Fruit fly (Drosophila melanogaster) whole organism, pupa: ENCODE measurements around the gene MED31.

ENCODE experiments used
- CG10348 ChIP-seq: fragments of 200-800 bp; sonication (Bioruptor generic); IDR thresholded peaks from 2 replicates; pipeline ENCODE4 v1.3.6; 2022; ENCODE audit warnings: missing biosample characterization, missing genetic modification characterization
- CG12605 ChIP-seq: fragments of 200-800 bp; sonication (Bioruptor generic); IDR thresholded peaks from 2 replicates; pipeline ENCODE4 v1.3.6; 2022; ENCODE audit warnings: missing biosample characterization, missing genetic modification characterization
- CG13204 ChIP-seq: fragments of 200-800 bp; sonication (Bioruptor generic); optimal IDR thresholded peaks from 2 replicates; lab custom pipeline; 2018; ENCODE audit warnings: missing biosample characterization, mild to moderate bottlenecking, missing genetic modification characterization, moderate library complexity
- CG14655 ChIP-seq: fragments of 200-800 bp; sonication (Bioruptor generic); optimal IDR thresholded peaks from 3 replicates; lab custom pipeline; 2017; ENCODE audit warnings: mild to moderate bottlenecking, missing biosample characterization, missing genetic modification reagents, missing genetic modification characterization
- CG15710 ChIP-seq: fragments of 200-800 bp; sonication (Bioruptor generic); optimal IDR thresholded peaks from 2 replicates; lab custom pipeline; 2018; ENCODE audit warnings: missing biosample characterization, mild to moderate bottlenecking, missing genetic modification characterization, moderate library complexity
- CG17806 ChIP-seq: fragments of 200-800 bp; sonication (Bioruptor generic); optimal IDR thresholded peaks from 2 replicates; lab custom pipeline; 2018; ENCODE audit warnings: missing biosample characterization, mild to moderate bottlenecking, missing genetic modification characterization, moderate library complexity
- CG32121 ChIP-seq: fragments of 200-800 bp; sonication (Bioruptor generic); IDR thresholded peaks from 2 replicates; pipeline ENCODE4 v1.3.6; 2022; ENCODE audit warnings: missing biosample characterization, missing genetic modification characterization
- CG34367 ChIP-seq: fragments of 200-800 bp; sonication (Bioruptor generic); optimal IDR thresholded peaks from 2 replicates; lab custom pipeline; 2018; ENCODE audit warnings: missing biosample characterization, mild to moderate bottlenecking, missing genetic modification characterization
- CG4496 ChIP-seq: fragments of 200-800 bp; sonication (Bioruptor generic); IDR thresholded peaks from 3 replicates; pipeline ENCODE4 v1.3.6; 2022; ENCODE audit warnings: missing biosample characterization, missing genetic modification characterization
- CG8159 ChIP-seq: fragments of 200-800 bp; sonication (Bioruptor generic); optimal IDR thresholded peaks from 3 replicates; lab custom pipeline; 2018; ENCODE audit warnings: missing biosample characterization, mild to moderate bottlenecking, missing genetic modification characterization, moderate library complexity
- CG8301 ChIP-seq: fragments of 200-800 bp; sonication (Bioruptor generic); optimal IDR thresholded peaks from 2 replicates; lab custom pipeline; 2018; ENCODE audit warnings: missing biosample characterization, mild to moderate bottlenecking, missing genetic modification characterization
- CG9948 ChIP-seq: fragments of 200-800 bp; sonication (Bioruptor generic); optimal IDR thresholded peaks from 2 replicates; lab custom pipeline; 2018; ENCODE audit warnings: missing biosample characterization, mild to moderate bottlenecking, missing genetic modification characterization, moderate library complexity
- D1 ChIP-seq: fragments of 200-800 bp; sonication (Bioruptor generic); optimal IDR thresholded peaks from 2 replicates; lab custom pipeline; 2018; ENCODE audit warnings: missing biosample characterization, mild to moderate bottlenecking, missing genetic modification characterization, moderate library complexity
- EcR ChIP-seq: fragments of 200-800 bp; sonication (Bioruptor generic); optimal IDR thresholded peaks from 3 replicates; lab custom pipeline; 2019; ENCODE audit warnings: missing biosample characterization, missing genetic modification characterization, mild to moderate bottlenecking, moderate library complexity, missing genetic modification reagents
- Ets98B ChIP-seq: fragments of 200-800 bp; sonication (Bioruptor generic); IDR thresholded peaks from 2 replicates; pipeline ENCODE4 v1.3.6; 2022; ENCODE audit warnings: missing biosample characterization, missing genetic modification characterization
- Pif1A ChIP-seq: fragments of 200-800 bp; sonication (Bioruptor generic); optimal IDR thresholded peaks from 3 replicates; lab custom pipeline; 2016; ENCODE audit warnings: missing biosample characterization, missing genetic modification characterization
- Pif1B ChIP-seq: fragments of 200-800 bp; sonication (Bioruptor generic); optimal IDR thresholded peaks from 3 replicates; lab custom pipeline; 2016; ENCODE audit warnings: missing biosample characterization, missing genetic modification characterization
- Snoo ChIP-seq: fragments of 200-800 bp; sonication (Bioruptor generic); optimal IDR thresholded peaks from 3 replicates; lab custom pipeline; 2017; ENCODE audit warnings: missing biosample characterization, mild to moderate bottlenecking, missing genetic modification characterization, inconsistent platforms
- fd96Ca ChIP-seq: fragments of 200-800 bp; sonication (Bioruptor generic); IDR thresholded peaks from 3 replicates; pipeline ENCODE4 v1.3.6; 2022; ENCODE audit warnings: missing biosample characterization, missing genetic modification characterization
- gl ChIP-seq: fragments of 200-800 bp; sonication (Bioruptor generic); optimal IDR thresholded peaks from 2 replicates; lab custom pipeline; 2018; ENCODE audit warnings: missing biosample characterization, mild to moderate bottlenecking, missing genetic modification characterization
- rn ChIP-seq: fragments of 200-800 bp; sonication (Bioruptor generic); IDR thresholded peaks from 2 replicates; pipeline ENCODE4 v1.3.6; 2022; ENCODE audit warnings: missing biosample characterization, missing genetic modification characterization

The MED31 gene

DNA sequence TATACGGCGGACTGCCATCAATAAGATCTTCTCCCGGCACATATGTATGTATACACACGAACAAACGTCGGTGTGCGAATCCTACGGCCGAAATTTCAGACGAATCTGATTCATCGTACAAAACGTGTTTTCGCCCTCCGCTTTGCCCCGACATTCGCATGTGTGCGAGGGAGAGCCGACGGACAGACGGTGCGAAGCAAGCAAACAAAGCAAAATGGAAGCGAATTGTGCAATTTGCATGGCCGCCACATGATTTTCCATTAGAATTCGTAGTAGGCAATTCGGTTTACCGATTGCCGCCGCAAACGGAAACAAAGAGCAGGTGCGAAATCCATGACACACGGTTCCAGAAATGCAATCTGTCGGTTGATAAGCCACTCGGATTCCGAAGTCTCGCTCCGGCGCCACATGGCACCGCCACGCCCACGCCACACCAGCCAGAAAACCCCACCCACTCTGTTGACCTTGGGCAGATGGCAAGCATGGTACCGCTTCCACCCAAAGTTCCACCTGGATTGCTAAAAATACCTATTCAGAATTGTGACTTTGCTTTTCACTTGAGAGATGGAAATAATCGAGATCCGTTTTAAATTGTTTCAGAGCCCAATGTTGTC lies 8.2 kb downstream of the MED31 start:
- TF ChIP-seq CG34367 (tag; lab: Kevin White, UChicago) (no peak), rn (GFP tag; lab: Robert Waterston, UW) (no peak), CG8159 (tag; lab: Kevin White, UChicago) (no peak), CG32121 (GFP tag; lab: Robert Waterston, UW) (no peak), CG4496 (GFP tag; lab: Robert Waterston, UW) (peak; percentile 41; the same call in 1 of the 3 replicates), D1 (tag; lab: Kevin White, UChicago) (no peak), CG10348 (GFP tag; lab: Robert Waterston, UW) (no peak)

DNA sequence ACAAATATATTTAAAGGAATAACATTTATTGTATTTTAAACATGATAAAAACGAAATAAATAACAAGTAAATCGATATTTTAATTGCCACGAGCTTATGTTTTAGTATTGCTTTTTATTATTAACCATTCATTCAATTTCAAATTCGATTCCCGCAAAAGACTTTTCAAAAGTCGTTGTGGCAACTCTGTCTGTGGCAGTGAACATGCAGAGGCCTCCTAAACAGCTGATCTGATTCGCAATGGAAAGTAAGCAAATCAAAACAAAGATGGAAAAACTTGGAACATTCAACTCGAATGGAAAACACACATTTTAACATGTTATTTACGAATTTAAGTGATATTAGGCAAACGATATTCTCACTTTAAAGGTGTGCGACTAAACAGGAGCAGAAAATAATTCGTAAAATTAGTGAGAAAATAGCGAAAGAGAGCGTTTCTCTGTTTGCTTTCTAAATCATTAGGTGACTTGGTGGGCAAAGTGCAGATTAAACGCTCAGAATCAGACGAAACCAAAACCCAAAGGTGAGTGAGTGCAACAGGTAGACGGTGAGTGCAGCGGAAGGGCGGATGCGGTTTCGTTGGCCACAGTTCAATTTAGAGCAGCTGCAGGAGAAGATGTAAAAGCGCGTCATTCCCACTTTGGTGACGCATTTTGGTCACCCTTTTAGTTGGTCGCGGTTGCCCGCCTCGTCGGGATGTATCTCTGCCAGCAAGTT lies 13.0 kb downstream of the MED31 start, which contains the start of gene spartin:
Gene spartin, plus strand, starts transcription at position 244 of the 717 bp plus-strand sequence.
- TF ChIP-seq CG8301 (tag; lab: Kevin White, UChicago): no peak
- TF ChIP-seq fd96Ca (GFP tag; lab: Robert Waterston, UW): no peak
- TF ChIP-seq EcR (GFP tag; lab: Kevin White, UChicago): peak; percentile 37
- no peak for TF ChIP-seq Ets98B (GFP tag; lab: Robert Waterston, UW)
- TF ChIP-seq D1 (tag; lab: Kevin White, UChicago): no peak
- TF ChIP-seq gl: no peak
- no peak for TF ChIP-seq CG4496 (GFP tag; lab: Robert Waterston, UW)
- TF ChIP-seq Snoo (tag; lab: Kevin White, UChicago): no peak
- no peak for TF ChIP-seq CG32121 (GFP tag; lab: Robert Waterston, UW)
- TF ChIP-seq Pif1B: peak; percentile 25
- TF ChIP-seq CG9948 (tag; lab: Kevin White, UChicago): no peak
- no peak for TF ChIP-seq CG17806 (tag; lab: Kevin White, UChicago)
- TF ChIP-seq CG14655 (GFP tag; lab: Kevin White, UChicago): no peak
- no peak for TF ChIP-seq CG13204 (GFP tag; lab: Kevin White, UChicago)
- no peak for TF ChIP-seq rn (GFP tag; lab: Robert Waterston, UW)
- no peak for TF ChIP-seq CG10348 (GFP tag; lab: Robert Waterston, UW)
- peak; percentile 1 for TF ChIP-seq CG15710 (tag; lab: Kevin White, UChicago)
- peak; percentile 23; the same call in 1 of the 2 replicates for TF ChIP-seq CG12605
- no peak for TF ChIP-seq Pif1A (GFP tag; lab: Kevin White, UChicago)
- no peak for TF ChIP-seq CG34367 (tag; lab: Kevin White, UChicago)
- TF ChIP-seq CG8159 (tag; lab: Kevin White, UChicago): no peak

DNA sequence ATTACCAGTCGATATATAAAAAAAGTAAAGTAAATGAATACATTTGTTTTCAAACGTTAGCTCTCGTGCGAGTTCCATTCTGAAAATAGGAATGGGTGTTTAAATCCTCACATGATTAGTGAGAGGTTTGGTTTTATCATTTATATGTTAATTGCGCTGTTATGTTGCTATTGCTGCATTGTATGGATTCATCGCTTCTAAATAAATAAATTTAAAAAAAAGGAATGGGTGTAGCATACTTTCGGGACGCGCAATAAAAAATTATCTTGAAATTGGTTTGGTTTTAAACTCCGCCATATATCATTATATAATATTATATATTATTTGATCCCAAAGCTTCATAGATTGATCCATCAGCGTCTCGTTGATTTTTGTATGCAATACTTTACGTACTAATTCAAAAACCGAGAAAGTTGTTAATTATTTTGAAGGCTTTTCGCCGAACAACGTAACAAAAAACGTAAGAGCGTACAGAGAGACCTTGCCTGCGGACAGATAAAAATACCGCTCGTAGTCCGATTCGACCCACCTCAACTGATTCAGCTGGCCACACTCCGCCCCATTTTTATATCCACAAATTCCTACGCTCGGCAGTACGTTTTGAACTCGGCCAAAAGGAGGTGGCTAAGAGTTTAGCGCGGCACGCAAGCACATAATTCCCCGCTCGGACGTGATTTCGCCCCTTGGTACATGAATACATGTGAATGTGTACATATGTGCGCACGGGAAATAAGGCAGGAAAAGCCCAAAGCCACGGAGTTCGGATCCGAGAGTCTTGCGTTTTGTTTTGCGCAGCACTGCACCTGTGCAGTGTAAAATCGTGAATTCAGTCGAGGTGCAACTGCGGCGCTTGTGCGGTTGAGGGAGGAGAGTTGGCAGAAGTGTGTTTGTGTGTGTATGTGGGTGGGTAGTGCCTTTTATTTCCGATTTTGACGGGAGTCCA lies 17.5 kb downstream of the MED31 start, which contains the start of gene smash:
Gene smash, plus strand, starts transcription at position 589 of the 943 bp plus-strand sequence.
- TF ChIP-seq CG10348 (GFP tag; lab: Robert Waterston, UW) (no peak), CG32121 (GFP tag; lab: Robert Waterston, UW) (peak; percentile 56), CG8301 (tag; lab: Kevin White, UChicago) (no peak), fd96Ca (GFP tag; lab: Robert Waterston, UW) (no peak; the same call in 2 of the 3 replicates), Pif1A (GFP tag; lab: Kevin White, UChicago) (peak; percentile 11), CG14655 (GFP tag; lab: Kevin White, UChicago) (no peak), CG15710 (tag; lab: Kevin White, UChicago) (peak; percentile 32), EcR (GFP tag; lab: Kevin White, UChicago) (peak; percentile 49), CG12605 (peak; percentile 71), Snoo (tag; lab: Kevin White, UChicago) (peak; percentile 45), CG17806 (tag; lab: Kevin White, UChicago) (no peak), CG9948 (tag; lab: Kevin White, UChicago) (peak; percentile 11), rn (GFP tag; lab: Robert Waterston, UW) (no peak), Pif1B (peak; percentile 27), CG4496 (GFP tag; lab: Robert Waterston, UW) (peak; percentile 88), CG34367 (tag; lab: Kevin White, UChicago) (no peak), CG8159 (tag; lab: Kevin White, UChicago) (peak; percentile 17), Ets98B (GFP tag; lab: Robert Waterston, UW) (peak; percentile 65; the same call in 1 of the 2 replicates), CG13204 (GFP tag; lab: Kevin White, UChicago) (no peak), D1 (tag; lab: Kevin White, UChicago) (peak; percentile 63), gl (peak; percentile 35)

DNA sequence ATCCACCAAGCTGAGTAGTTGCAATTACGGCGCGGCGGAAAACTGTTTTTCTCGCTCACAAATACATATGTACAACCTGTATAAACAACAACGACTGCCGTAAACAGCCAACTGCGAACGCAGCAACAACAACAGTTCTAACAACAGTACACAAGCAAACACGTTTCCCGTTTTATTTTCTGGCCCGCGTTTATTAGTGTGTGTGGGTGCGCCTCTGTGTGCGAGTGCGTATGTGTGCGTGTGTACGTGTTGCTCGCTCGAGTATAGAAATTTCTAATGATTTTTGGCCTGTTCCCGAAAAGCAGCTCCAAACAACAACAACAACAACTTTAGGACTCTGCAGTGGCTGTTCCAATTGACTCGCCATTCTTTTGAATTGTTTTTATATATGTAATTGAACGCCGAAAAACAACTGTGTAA lies 18.2 kb downstream of the MED31 start:
- TF ChIP-seq Snoo (tag; lab: Kevin White, UChicago): no peak
- no peak for TF ChIP-seq gl
- TF ChIP-seq CG4496 (GFP tag; lab: Robert Waterston, UW): no peak
- no peak for TF ChIP-seq CG34367 (tag; lab: Kevin White, UChicago)
- TF ChIP-seq Ets98B (GFP tag; lab: Robert Waterston, UW): no peak
- no peak for TF ChIP-seq CG8159 (tag; lab: Kevin White, UChicago)
- TF ChIP-seq CG12605: 0 out of 2 replicates have a peak, but pooled peaks have one; percentile 2
- TF ChIP-seq CG17806 (tag; lab: Kevin White, UChicago): no peak
